Worm (Caenorhabditis elegans) whole organism, L2 larva: ENCODE results near the gene svh-5.

Source experiments
- C34F6.9 ChIP-seq: fragments of 150-350 bp; optimal IDR thresholded peaks from 2 replicates; lab custom pipeline; 2014; ENCODE audit warnings: missing biosample characterization, missing genetic modification characterization
- F13H6.1 ChIP-seq: sonication (generic microtip); optimal IDR thresholded peaks from 2 replicates; lab custom pipeline; 2016; ENCODE audit warnings: missing genetic modification characterization, missing compliant biosample characterization
- Y55F3AM.14 ChIP-seq: fragments of 200-800 bp; sonication (Bioruptor generic); optimal IDR thresholded peaks from 2 replicates; lab custom pipeline; 2018; ENCODE audit warnings: mild to moderate bottlenecking, missing genetic modification characterization, missing compliant biosample characterization
- ZK546.5 ChIP-seq: sonication (generic microtip); optimal IDR thresholded peaks from 2 replicates; lab custom pipeline; 2017; ENCODE audit warnings: missing biosample characterization, missing genetic modification characterization
- aly-2 ChIP-seq: fragments of 150-350 bp; optimal IDR thresholded peaks from 2 replicates; lab custom pipeline; 2014; ENCODE audit warnings: missing biosample characterization, missing genetic modification characterization
- blmp-1 ChIP-seq: sonication (generic microtip); optimal IDR thresholded peaks from 2 replicates; lab custom pipeline; 2017; ENCODE audit warnings: missing genetic modification characterization, mild to moderate bottlenecking, missing compliant biosample characterization, antibody characterized with exemption, moderate library complexity; ENCODE audit not compliant: insufficient read depth
- ceh-82 ChIP-seq: fragments of 150-350 bp; optimal IDR thresholded peaks from 2 replicates; lab custom pipeline; 2014; ENCODE audit warnings: missing biosample characterization, missing genetic modification characterization
- egl-27 ChIP-seq: sonication (generic microtip); optimal IDR thresholded peaks from 3 replicates; lab custom pipeline; 2017; ENCODE audit warnings: missing biosample characterization, missing genetic modification reagents, missing genetic modification characterization
- elt-1 ChIP-seq: fragments of 150-350 bp; optimal IDR thresholded peaks from 2 replicates; lab custom pipeline; 2014; ENCODE audit warnings: missing biosample characterization, missing genetic modification characterization
- elt-3 ChIP-seq: sonication (generic microtip); optimal IDR thresholded peaks from 2 replicates; lab custom pipeline; 2017; ENCODE audit warnings: missing biosample characterization, missing genetic modification characterization
- fos-1 ChIP-seq: fragments of 150-350 bp; optimal IDR thresholded peaks from 2 replicates; lab custom pipeline; 2014; ENCODE audit warnings: missing biosample characterization, missing genetic modification characterization
- gmeb-1 ChIP-seq: fragments of 150-350 bp; optimal IDR thresholded peaks from 2 replicates; lab custom pipeline; 2014; ENCODE audit warnings: missing biosample characterization, missing genetic modification characterization
- lsy-2 ChIP-seq, 2 experiments: fragments of 150-350 bp in 1 of 2; sonication (generic microtip) in 1 of 2; optimal IDR thresholded peaks; 2 replicates each; lab custom pipeline; 2014 to 2017; ENCODE audit warnings: missing biosample characterization in 2 of 2, missing genetic modification characterization in 2 of 2
- mbf-1 ChIP-seq: sonication (generic microtip); optimal IDR thresholded peaks from 2 replicates; lab custom pipeline; 2017; ENCODE audit warnings: missing biosample characterization, missing genetic modification characterization
- mdl-1 ChIP-seq, 2 experiments: fragments of 150-350 bp in 1 of 2; sonication (generic microtip) in 1 of 2; optimal IDR thresholded peaks; 2 replicates each; lab custom pipeline; 2017; ENCODE audit warnings: missing biosample characterization in 2 of 2, missing genetic modification characterization in 2 of 2
- nhr-10 ChIP-seq: sonication (generic microtip); optimal IDR thresholded peaks from 2 replicates; lab custom pipeline; 2017; ENCODE audit warnings: missing biosample characterization, missing genetic modification characterization
- nhr-11 ChIP-seq: fragments of 150-350 bp; optimal IDR thresholded peaks from 2 replicates; lab custom pipeline; 2014; ENCODE audit warnings: missing biosample characterization, missing genetic modification characterization
- nhr-12 ChIP-seq: fragments of 150-350 bp; optimal IDR thresholded peaks from 2 replicates; lab custom pipeline; 2014; ENCODE audit warnings: missing biosample characterization, missing genetic modification characterization
- nhr-129 ChIP-seq: fragments of 150-350 bp; optimal IDR thresholded peaks from 2 replicates; lab custom pipeline; 2014; ENCODE audit warnings: missing biosample characterization, missing genetic modification characterization
- nhr-21 ChIP-seq: fragments of 150-350 bp; optimal IDR thresholded peaks from 2 replicates; lab custom pipeline; 2014; ENCODE audit warnings: missing biosample characterization, missing genetic modification characterization
- nhr-23 ChIP-seq: fragments of 150-350 bp; optimal IDR thresholded peaks from 2 replicates; lab custom pipeline; 2014; ENCODE audit warnings: missing biosample characterization, missing genetic modification reagents, missing genetic modification characterization
- nhr-77 ChIP-seq: fragments of 150-350 bp; optimal IDR thresholded peaks from 2 replicates; lab custom pipeline; 2014; ENCODE audit warnings: missing biosample characterization, missing genetic modification characterization
- peb-1 ChIP-seq: fragments of 150-350 bp; optimal IDR thresholded peaks from 2 replicates; lab custom pipeline; 2014; ENCODE audit warnings: missing biosample characterization, missing genetic modification characterization
- skn-1 ChIP-seq: sonication (generic microtip); optimal IDR thresholded peaks from 2 replicates; lab custom pipeline; 2017; ENCODE audit warnings: missing biosample characterization, missing genetic modification characterization
- sma-9 ChIP-seq, 2 experiments: fragments of 150-350 bp in 1 of 2; sonication (generic microtip) in 1 of 2; optimal IDR thresholded peaks; 2 replicates each; lab custom pipeline; 2014 to 2016; ENCODE audit warnings: missing genetic modification characterization in 2 of 2, mild to moderate bottlenecking in 1 of 2, missing biosample characterization in 1 of 2, missing compliant biosample characterization in 1 of 2, missing genetic modification reagents in 1 of 2, moderate library complexity in 1 of 2
- unc-39 ChIP-seq: fragments of 150-350 bp; optimal IDR thresholded peaks from 2 replicates; lab custom pipeline; 2014; ENCODE audit warnings: missing biosample characterization, missing genetic modification characterization
- unc-55 ChIP-seq: fragments of 150-350 bp; sonication (generic microtip); optimal IDR thresholded peaks from 3 replicates; lab custom pipeline; 2014; ENCODE audit warnings: missing biosample characterization, missing genetic modification reagents, missing genetic modification characterization
- ztf-4 ChIP-seq: fragments of 150-350 bp; optimal IDR thresholded peaks from 2 replicates; lab custom pipeline; 2014; ENCODE audit warnings: missing biosample characterization, missing genetic modification characterization

svh-5 gene

DNA sequence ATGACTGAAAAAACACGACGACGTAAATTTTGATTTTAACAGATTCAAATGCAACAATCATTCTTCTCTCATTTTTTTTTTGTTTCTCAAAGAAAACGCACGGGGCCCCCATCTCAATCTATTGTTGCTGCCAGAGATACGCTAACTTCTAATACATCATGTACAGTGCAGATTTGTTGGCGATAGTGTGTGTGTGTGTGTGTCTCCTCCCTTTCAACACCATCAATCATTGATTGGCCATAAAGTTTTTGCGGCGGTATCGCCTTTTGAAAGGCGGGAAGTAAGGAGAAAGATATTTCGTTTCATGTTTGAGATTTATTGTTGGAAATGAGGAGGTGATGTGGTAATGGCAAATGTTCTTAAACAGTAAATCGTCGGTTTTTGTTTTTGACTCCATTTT lies 50.4 kb downstream of the svh-5 start (continued):
- TF ChIP-seq mdl-1 (tag; optimal IDR thresholded peaks at IDR 0.05; lab: Kevin White, UChicago) (no peak), gmeb-1 (tag; lab: Kevin White, UChicago) (no peak), nhr-77 (tag; lab: Kevin White, UChicago) (no peak), Y55F3AM.14 (GFP tag; lab: Kevin White, UChicago) (no peak), nhr-23 (peak; percentile 10), unc-55 (no peak), nhr-129 (no peak), C34F6.9 (no peak), nhr-12 (tag; lab: Kevin White, UChicago) (no peak)
- TF ChIP-seq, all 48 proteins: peak for 8

- TF ChIP-seq nhr-10 (tag; lab: Kevin White, UChicago) = no peak
Observed at ce11 chrX:15325709-15326108, 51.9 kb downstream of the svh-5 start, which contains the start of gene Y15E3A.3. Gene Y15E3A.3 (minus strand): TSS chrX:15325809.

- TF ChIP-seq nhr-21 (tag; lab: Kevin White, UChicago) = no peak
- TF ChIP-seq unc-39 (tag; lab: Kevin White, UChicago) = no peak
- no peak for TF ChIP-seq elt-3 (tag; lab: Kevin White, UChicago)
- TF ChIP-seq ztf-4 (tag; lab: Kevin White, UChicago) = no peak
- TF ChIP-seq nhr-11 (tag; lab: Kevin White, UChicago) = no peak
- no peak for TF ChIP-seq nhr-23
- no peak for TF ChIP-seq nhr-10 (tag; lab: Kevin White, UChicago)
- TF ChIP-seq Y55F3AM.14 (GFP tag; lab: Kevin White, UChicago) = no peak
- TF ChIP-seq C34F6.9 = no peak
- no peak for TF ChIP-seq skn-1 (tag; lab: Kevin White, UChicago)
- TF ChIP-seq F13H6.1 (tag; lab: Kevin White, UChicago) = no peak
- TF ChIP-seq fos-1 (tag; lab: Kevin White, UChicago) = no peak
- no peak for TF ChIP-seq elt-1 (tag; lab: Kevin White, UChicago)
- no peak for TF ChIP-seq ZK546.5 (tag; lab: Kevin White, UChicago)
- no peak for TF ChIP-seq egl-27 (tag; lab: Kevin White, UChicago)
- no peak for TF ChIP-seq sma-9 (GFP tag; optimal IDR thresholded peaks at IDR 0.05; lab: Kevin White, UChicago)
- TF ChIP-seq sma-9 (tag; optimal IDR thresholded peaks at IDR 0.05; lab: Kevin White, UChicago) = no peak
Observed at ce11 chrX:15321791-15322190, 55.8 kb downstream of the svh-5 start.

DNA sequence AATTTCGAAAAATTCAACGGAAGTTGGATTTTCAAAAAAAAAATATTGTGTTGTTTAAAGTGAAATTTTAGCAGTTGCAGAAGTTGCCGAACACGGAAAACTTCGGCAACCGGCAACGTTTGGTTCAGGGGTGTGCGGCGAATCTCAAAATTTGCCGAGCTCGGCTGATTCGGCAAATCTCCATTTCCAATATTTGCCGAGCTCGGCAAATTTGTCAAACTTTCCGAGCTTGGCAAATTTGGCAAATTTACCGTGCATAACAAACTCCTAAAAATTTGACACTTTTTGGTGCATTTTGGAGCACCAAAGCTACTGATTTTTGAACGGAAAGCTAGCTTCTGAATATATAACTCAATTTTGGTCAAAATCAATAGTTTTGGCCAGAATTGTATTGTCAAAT lies 56.4 kb downstream of the svh-5 start:
- TF ChIP-seq mbf-1 (tag; lab: Kevin White, UChicago) = no peak
- no peak for TF ChIP-seq Y55F3AM.14 (GFP tag; lab: Kevin White, UChicago)
- TF ChIP-seq peb-1 (tag; lab: Kevin White, UChicago) = no peak
- TF ChIP-seq lsy-2 (tag; optimal IDR thresholded peaks at IDR 0.05; lab: Kevin White, UChicago) = no peak
- TF ChIP-seq aly-2 (tag; lab: Kevin White, UChicago) = no peak
- TF ChIP-seq nhr-129 = no peak
- no peak for TF ChIP-seq ceh-82
- no peak for TF ChIP-seq sma-9 (GFP tag; optimal IDR thresholded peaks at IDR 0.05; lab: Kevin White, UChicago)
- TF ChIP-seq sma-9 (tag; optimal IDR thresholded peaks at IDR 0.05; lab: Kevin White, UChicago) = no peak
- no peak for TF ChIP-seq nhr-10 (tag; lab: Kevin White, UChicago)
- no peak for TF ChIP-seq blmp-1 (tag; lab: Kevin White, UChicago)
- no peak for TF ChIP-seq gmeb-1 (tag; lab: Kevin White, UChicago)
